Fruit fly (Drosophila melanogaster): ENCODE data around the gene RpS14b.

Gene RpS14b

DNA sequence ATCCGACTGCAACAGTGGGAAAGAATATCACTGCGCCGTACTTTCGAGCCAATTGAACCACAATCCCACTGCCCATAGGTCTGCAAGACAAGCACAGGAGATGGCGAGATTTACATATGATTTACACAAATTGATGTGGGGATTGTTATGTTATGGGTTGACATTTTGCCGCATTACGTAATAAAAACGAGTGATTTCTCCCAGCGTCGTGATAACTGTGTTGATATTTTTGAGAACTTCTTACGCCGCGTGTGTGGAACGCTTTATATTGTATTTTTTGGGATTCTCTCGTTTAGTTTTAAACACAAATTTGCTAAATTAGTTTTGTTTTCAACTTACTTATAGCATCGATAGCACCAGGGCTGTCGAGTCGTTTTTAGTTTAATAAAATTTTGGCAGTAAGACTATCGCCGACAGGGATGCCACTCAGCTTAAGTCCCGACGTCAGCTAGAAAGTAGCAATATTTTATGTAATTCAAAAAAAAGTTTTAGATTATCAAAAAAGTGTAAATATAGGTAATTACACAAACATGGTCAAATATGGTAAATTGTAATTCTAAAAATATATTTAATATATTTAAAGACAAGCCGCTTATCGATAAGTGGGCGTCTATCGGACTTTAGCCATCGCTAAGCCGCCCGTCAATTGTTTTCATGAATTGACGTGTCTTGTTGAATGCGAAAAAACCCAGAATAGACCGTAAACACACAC lies 41.1 kb upstream of the RpS14b start, which contains the start of the genes CG45089, ND-MNLL and p115 (continued):
- TF ChIP-seq fd102C (GFP tag; optimal IDR thresholded peaks at IDR 0.05) (no peak), HHEX (GFP tag; optimal IDR thresholded peaks at IDR 0.05) (peak; percentile 18), Nf-YA (GFP tag; IDR thresholded peaks at IDR 0.05) (no peak), CG32767 (GFP tag; IDR thresholded peaks at IDR 0.05) (no peak), Doc3 (GFP tag; IDR thresholded peaks at IDR 0.05; ENCODE audit: partially characterized antibody) (0 out of 3 replicates have a peak, but pooled peaks have one; percentile 48), slp2 (GFP tag; optimal IDR thresholded peaks at IDR 0.05) (no peak), CG8290 (GFP tag; optimal IDR thresholded peaks at IDR 0.05) (peak; percentile 70), CG8290 (tag; optimal IDR thresholded peaks at IDR 0.05) (no peak), lab (GFP tag; optimal IDR thresholded peaks at IDR 0.05) (peak; percentile 65), CG31224 (GFP tag; IDR thresholded peaks at IDR 0.05) (no peak), CG17328 (GFP tag; IDR thresholded peaks at IDR 0.05) (0 out of 2 replicates have a peak, but pooled peaks have one; percentile 42), crc (GFP tag; optimal IDR thresholded peaks at IDR 0.05) (no peak), CG13894 (tag; optimal IDR thresholded peaks at IDR 0.05) (peak; percentile 72), aop (GFP tag; IDR thresholded peaks at IDR 0.05) (no peak), CG1602 (GFP tag; optimal IDR thresholded peaks at IDR 0.05) (peak; percentile 33), gro (GFP tag; optimal IDR thresholded peaks at IDR 0.05) (peak; percentile 20), Vsx1 (GFP tag; optimal IDR thresholded peaks at IDR 0.05) (no peak), CG6791 (GFP tag; IDR thresholded peaks at IDR 0.05; ENCODE audit: partially characterized antibody) (no peak), pros (GFP tag; optimal IDR thresholded peaks at IDR 0.05) (no peak), hbn (GFP tag; IDR thresholded peaks at IDR 0.05; ENCODE audit: partially characterized antibody) (peak; percentile 54), CG7963 (GFP tag; IDR thresholded peaks at IDR 0.05; ENCODE audit: partially characterized antibody) (0 out of 3 replicates have a peak, but pooled peaks have one; percentile 14), dimm (GFP tag; IDR thresholded peaks at IDR 0.05) (no peak), Neu2 (GFP tag; optimal IDR thresholded peaks at IDR 0.05; ENCODE audit: borderline replicate concordance) (no peak), shn (GFP tag; optimal IDR thresholded peaks at IDR 0.05) (peak; percentile 14), z (GFP tag; IDR thresholded peaks at IDR 0.05) (no peak), unpg (GFP tag; optimal IDR thresholded peaks at IDR 0.05) (peak; percentile 60), CG6854 (GFP tag; optimal IDR thresholded peaks at IDR 0.05) (no peak), CG6175 (GFP tag; IDR thresholded peaks at IDR 0.05) (no peak), sens (GFP tag) (peak; percentile 88), CG9876 (GFP tag; optimal IDR thresholded peaks at IDR 0.05) (no peak), jing (GFP tag; optimal IDR thresholded peaks at IDR 0.05) (no peak), Lhr (GFP tag; optimal IDR thresholded peaks at IDR 0.05) (no peak), insv (GFP tag; optimal IDR thresholded peaks at IDR 0.05) (peak in 1 of 2 experiments; percentile 56), Xrp1 (GFP tag; IDR thresholded peaks at IDR 0.05) (peak; percentile 57; the same call in 1 of the 2 replicates), CG11695 (GFP tag; IDR thresholded peaks at IDR 0.05) (0 out of 3 replicates have a peak, but pooled peaks have one; percentile 9), croc (GFP tag; conservative IDR thresholded peaks at IDR 0.05) (no peak), CG8388 (GFP tag; optimal IDR thresholded peaks at IDR 0.05) (peak; percentile 52), her (GFP tag; optimal IDR thresholded peaks at IDR 0.05) (no peak), CG42726 (GFP tag; IDR thresholded peaks at IDR 0.05; ENCODE audit: partially characterized antibody) (no peak), vfl (GFP tag; optimal IDR thresholded peaks at IDR 0.05) (peak; percentile 45), nerfin-2 (GFP tag; IDR thresholded peaks at IDR 0.05; ENCODE audit: partially characterized antibody) (no peak), CG4730 (GFP tag; IDR thresholded peaks at IDR 0.05) (no peak), Antp (GFP tag; optimal IDR thresholded peaks at IDR 0.05) (peak; percentile 30), luna (GFP tag; optimal IDR thresholded peaks at IDR 0.05) (no peak), Awh (GFP tag; IDR thresholded peaks at IDR 0.05) (peak; percentile 37; the same call in 1 of the 2 replicates), gcm2 (GFP tag; optimal IDR thresholded peaks at IDR 0.05) (no peak), CG15011 (GFP tag; optimal IDR thresholded peaks at IDR 0.05) (no peak), Bgb (GFP tag; IDR thresholded peaks at IDR 0.05; ENCODE audit: partially characterized antibody) (peak; percentile 42), CG13775 (GFP tag; optimal IDR thresholded peaks at IDR 0.05) (peak; percentile 65)
